Worm (Caenorhabditis elegans) whole organism, mixed stage, embryonic: ENCODE results near the gene T11F9.21.

Experiments
- M03D4.4 ChIP-seq: sonication (generic microtip); optimal IDR thresholded peaks from 2 replicates; lab custom pipeline; 2017; ENCODE audit warnings: mild to moderate bottlenecking, missing genetic modification characterization, missing compliant biosample characterization
- blmp-1 ChIP-seq: fragments of 150-350 bp; optimal IDR thresholded peaks from 2 replicates; lab custom pipeline; 2014; ENCODE audit warnings: missing biosample characterization, missing genetic modification characterization
- ces-1 ChIP-seq: fragments of 150-350 bp; optimal IDR thresholded peaks from 2 replicates; lab custom pipeline; 2014; ENCODE audit warnings: missing biosample characterization, missing genetic modification reagents, missing genetic modification characterization
- cnd-1 ChIP-seq: fragments of 200-800 bp; sonication (Bioruptor generic); optimal IDR thresholded peaks from 2 replicates; lab custom pipeline; 2018; ENCODE audit warnings: mild to moderate bottlenecking, missing genetic modification characterization, missing compliant biosample characterization
- drap-1 ChIP-seq: fragments of 200-800 bp; sonication (Bioruptor generic); optimal IDR thresholded peaks from 3 replicates; lab custom pipeline; 2018; ENCODE audit warnings: mild to moderate bottlenecking, missing genetic modification characterization, missing compliant biosample characterization
- hlh-1 ChIP-seq: fragments of 150-350 bp; optimal IDR thresholded peaks from 2 replicates; lab custom pipeline; 2014; ENCODE audit warnings: missing biosample characterization, missing genetic modification reagents, missing genetic modification characterization
- lin-13 ChIP-seq: fragments of 150-350 bp; optimal IDR thresholded peaks from 2 replicates; lab custom pipeline; 2014; ENCODE audit warnings: missing biosample characterization, missing genetic modification characterization
- nhr-12 ChIP-seq: fragments of 150-350 bp; optimal IDR thresholded peaks from 2 replicates; lab custom pipeline; 2014; ENCODE audit warnings: missing biosample characterization, missing genetic modification characterization
- nhr-2 ChIP-seq: fragments of 150-350 bp; optimal IDR thresholded peaks from 2 replicates; lab custom pipeline; 2014; ENCODE audit warnings: missing biosample characterization, missing genetic modification characterization
- nhr-28 ChIP-seq: fragments of 150-350 bp; optimal IDR thresholded peaks from 2 replicates; lab custom pipeline; 2014; ENCODE audit warnings: missing biosample characterization, missing genetic modification characterization
- pha-4 ChIP-seq: fragments of 150-350 bp; optimal IDR thresholded peaks from 2 replicates; lab custom pipeline; 2018; ENCODE audit warnings: missing biosample characterization, missing genetic modification reagents, missing genetic modification characterization
- sptf-1 ChIP-seq: sonication (generic microtip); optimal IDR thresholded peaks from 2 replicates; lab custom pipeline; 2017; ENCODE audit warnings: mild to moderate bottlenecking, missing genetic modification characterization, moderate library complexity, missing compliant biosample characterization
- unc-62 ChIP-seq: fragments of 150-350 bp; optimal IDR thresholded peaks from 2 replicates; lab custom pipeline; 2014; ENCODE audit warnings: missing biosample characterization, missing genetic modification reagents, missing genetic modification characterization

ce11 chrV:11526927-11527491 is 34.5 kb downstream of the T11F9.21 start:
- TF ChIP-seq unc-62 (GFP tag; lab: Kevin White, UChicago), result no peak
- TF ChIP-seq nhr-28 (tag; lab: Kevin White, UChicago), result no peak
- TF ChIP-seq nhr-12, result no peak
- no peak for TF ChIP-seq pha-4 (tag; lab: Kevin White, UChicago)
- TF ChIP-seq drap-1, result no peak
- TF ChIP-seq M03D4.4, result no peak
- TF ChIP-seq hlh-1 (tag; lab: Kevin White, UChicago), result no peak
- TF ChIP-seq nhr-2, result no peak
- TF ChIP-seq blmp-1 (tag; lab: Kevin White, UChicago), result no peak
- no peak for TF ChIP-seq ces-1 (GFP tag; lab: Kevin White, UChicago)
- TF ChIP-seq lin-13 (tag; lab: Kevin White, UChicago), result no peak
- TF ChIP-seq cnd-1 (tag; lab: Kevin White, UChicago), result no peak
- TF ChIP-seq sptf-1 (tag; lab: Kevin White, UChicago), result no peak
